Worm (Caenorhabditis elegans): ENCODE measurements around the gene srh-113.

DNA sequence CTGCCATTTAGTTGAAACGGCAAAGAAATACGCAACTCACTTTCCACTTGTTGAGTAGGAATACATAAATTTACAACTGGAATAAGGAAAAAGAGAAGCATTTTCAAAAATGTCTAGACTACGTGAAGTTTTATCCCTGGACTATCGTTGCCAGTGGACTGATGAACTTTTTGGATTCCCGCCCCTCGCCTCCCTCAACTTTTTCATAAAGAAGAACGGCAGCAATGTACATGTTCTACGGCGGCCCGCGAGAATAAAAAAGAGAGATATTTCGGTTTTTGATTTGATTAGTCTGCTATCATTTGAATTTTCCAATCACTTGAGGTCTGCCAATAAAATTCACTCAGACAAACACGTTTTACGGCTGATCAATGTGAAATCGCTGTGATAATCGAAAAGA, 36.1 kb downstream of the srh-113 start, which contains the start of gene clec-243:
- no peak for TF ChIP-seq med-1 (GFP tag; optimal IDR thresholded peaks at IDR 0.05; ENCODE audit: insufficient read depth)
- TF ChIP-seq flt-1 (GFP tag; IDR thresholded peaks at IDR 0.05) = no peak
- TF ChIP-seq cog-1 (tag; optimal IDR thresholded peaks at IDR 0.05) = no peak
- no peak for TF ChIP-seq klf-2 (GFP tag; conservative IDR thresholded peaks at IDR 0.05)
- no peak for TF ChIP-seq tab-1 (GFP tag; IDR thresholded peaks at IDR 0.05)
- no peak for TF ChIP-seq ztf-23 (GFP tag; IDR thresholded peaks at IDR 0.05)
